Worm (Caenorhabditis elegans) whole organism, L2 larva: ENCODE measurements around the gene F44E7.4.

Experiments used
- C34F6.9 ChIP-seq: fragments of 150-350 bp; optimal IDR thresholded peaks from 2 replicates; lab custom pipeline; 2014; ENCODE audit warnings: missing biosample characterization, missing genetic modification characterization
- F13H6.1 ChIP-seq: sonication (generic microtip); optimal IDR thresholded peaks from 2 replicates; lab custom pipeline; 2016; ENCODE audit warnings: missing genetic modification characterization, missing compliant biosample characterization
- R02D3.7 ChIP-seq: fragments of 150-350 bp; optimal IDR thresholded peaks from 2 replicates; lab custom pipeline; 2014; ENCODE audit warnings: missing biosample characterization, missing genetic modification characterization
- Y55F3AM.14 ChIP-seq: fragments of 200-800 bp; sonication (Bioruptor generic); optimal IDR thresholded peaks from 2 replicates; lab custom pipeline; 2018; ENCODE audit warnings: mild to moderate bottlenecking, missing genetic modification characterization, missing compliant biosample characterization
- ZK546.5 ChIP-seq: sonication (generic microtip); optimal IDR thresholded peaks from 2 replicates; lab custom pipeline; 2017; ENCODE audit warnings: missing biosample characterization, missing genetic modification characterization
- alr-1 ChIP-seq: fragments of 150-350 bp; optimal IDR thresholded peaks from 2 replicates; lab custom pipeline; 2014; ENCODE audit warnings: missing biosample characterization, missing genetic modification characterization
- ama-1 ChIP-seq: fragments of 150-350 bp; optimal IDR thresholded peaks from 2 replicates; lab custom pipeline; 2018; ENCODE audit warnings: inconsistent platforms
- blmp-1 ChIP-seq: sonication (generic microtip); optimal IDR thresholded peaks from 2 replicates; lab custom pipeline; 2017; ENCODE audit warnings: missing genetic modification characterization, mild to moderate bottlenecking, missing compliant biosample characterization, antibody characterized with exemption, moderate library complexity; ENCODE audit not compliant: insufficient read depth
- ceh-16 ChIP-seq: fragments of 150-350 bp; optimal IDR thresholded peaks from 2 replicates; lab custom pipeline; 2014; ENCODE audit warnings: missing biosample characterization, missing genetic modification characterization
- ceh-82 ChIP-seq: fragments of 150-350 bp; optimal IDR thresholded peaks from 2 replicates; lab custom pipeline; 2014; ENCODE audit warnings: missing biosample characterization, missing genetic modification characterization
- crh-2 ChIP-seq: sonication (generic microtip); optimal IDR thresholded peaks from 2 replicates; lab custom pipeline; 2017; ENCODE audit warnings: missing biosample characterization, missing genetic modification characterization
- dmd-4 ChIP-seq: sonication (generic microtip); optimal IDR thresholded peaks from 2 replicates; lab custom pipeline; 2017; ENCODE audit warnings: missing biosample characterization, missing genetic modification characterization
- egl-27 ChIP-seq: sonication (generic microtip); optimal IDR thresholded peaks from 3 replicates; lab custom pipeline; 2017; ENCODE audit warnings: missing biosample characterization, missing genetic modification reagents, missing genetic modification characterization
- elt-3 ChIP-seq: sonication (generic microtip); optimal IDR thresholded peaks from 2 replicates; lab custom pipeline; 2017; ENCODE audit warnings: missing biosample characterization, missing genetic modification characterization
- fos-1 ChIP-seq: fragments of 150-350 bp; optimal IDR thresholded peaks from 2 replicates; lab custom pipeline; 2014; ENCODE audit warnings: missing biosample characterization, missing genetic modification characterization
- gmeb-1 ChIP-seq: fragments of 150-350 bp; optimal IDR thresholded peaks from 2 replicates; lab custom pipeline; 2014; ENCODE audit warnings: missing biosample characterization, missing genetic modification characterization
- lin-11 ChIP-seq: fragments of 150-350 bp; sonication (generic microtip); optimal IDR thresholded peaks from 2 replicates; lab custom pipeline; 2014; ENCODE audit warnings: missing biosample characterization, missing genetic modification characterization, inconsistent platforms, mixed read lengths
- lin-13 ChIP-seq: fragments of 150-350 bp; optimal IDR thresholded peaks from 2 replicates; lab custom pipeline; 2014; ENCODE audit warnings: missing biosample characterization, missing genetic modification reagents, missing genetic modification characterization
- lsy-2 ChIP-seq, 2 experiments: fragments of 150-350 bp in 1 of 2; sonication (generic microtip) in 1 of 2; optimal IDR thresholded peaks; 2 replicates each; lab custom pipeline; 2014 to 2017; ENCODE audit warnings: missing biosample characterization in 2 of 2, missing genetic modification characterization in 2 of 2
- mab-5 ChIP-seq: fragments of 150-350 bp; optimal IDR thresholded peaks from 2 replicates; lab custom pipeline; 2014; ENCODE audit warnings: missing biosample characterization, missing genetic modification characterization
- mdl-1 ChIP-seq, 2 experiments: fragments of 150-350 bp in 1 of 2; sonication (generic microtip) in 1 of 2; optimal IDR thresholded peaks; 2 replicates each; lab custom pipeline; 2017; ENCODE audit warnings: missing biosample characterization in 2 of 2, missing genetic modification characterization in 2 of 2
- nhr-11 ChIP-seq: fragments of 150-350 bp; optimal IDR thresholded peaks from 2 replicates; lab custom pipeline; 2014; ENCODE audit warnings: missing biosample characterization, missing genetic modification characterization
- nhr-129 ChIP-seq: fragments of 150-350 bp; optimal IDR thresholded peaks from 2 replicates; lab custom pipeline; 2014; ENCODE audit warnings: missing biosample characterization, missing genetic modification characterization
- nhr-21 ChIP-seq: fragments of 150-350 bp; optimal IDR thresholded peaks from 2 replicates; lab custom pipeline; 2014; ENCODE audit warnings: missing biosample characterization, missing genetic modification characterization
- nhr-237 ChIP-seq: fragments of 150-350 bp; optimal IDR thresholded peaks from 2 replicates; lab custom pipeline; 2014; ENCODE audit warnings: missing biosample characterization, missing genetic modification characterization
- nhr-6 ChIP-seq: fragments of 150-350 bp; optimal IDR thresholded peaks from 2 replicates; lab custom pipeline; 2014; ENCODE audit warnings: missing biosample characterization, missing genetic modification characterization
- peb-1 ChIP-seq: fragments of 150-350 bp; optimal IDR thresholded peaks from 2 replicates; lab custom pipeline; 2014; ENCODE audit warnings: missing biosample characterization, missing genetic modification characterization
- sem-4 ChIP-seq: fragments of 150-350 bp; optimal IDR thresholded peaks from 2 replicates; lab custom pipeline; 2014; ENCODE audit warnings: missing biosample characterization, missing genetic modification reagents, missing genetic modification characterization
- skn-1 ChIP-seq: sonication (generic microtip); optimal IDR thresholded peaks from 2 replicates; lab custom pipeline; 2017; ENCODE audit warnings: missing biosample characterization, missing genetic modification characterization
- sma-3 ChIP-seq: sonication (generic microtip); optimal IDR thresholded peaks from 2 replicates; lab custom pipeline; 2016; ENCODE audit warnings: missing genetic modification reagents, missing genetic modification characterization, missing compliant biosample characterization
- sma-9 ChIP-seq, 2 experiments: fragments of 150-350 bp in 1 of 2; sonication (generic microtip) in 1 of 2; optimal IDR thresholded peaks; 2 replicates each; lab custom pipeline; 2014 to 2016; ENCODE audit warnings: missing genetic modification characterization in 2 of 2, mild to moderate bottlenecking in 1 of 2, missing biosample characterization in 1 of 2, missing compliant biosample characterization in 1 of 2, missing genetic modification reagents in 1 of 2, moderate library complexity in 1 of 2
- unc-39 ChIP-seq: fragments of 150-350 bp; optimal IDR thresholded peaks from 2 replicates; lab custom pipeline; 2014; ENCODE audit warnings: missing biosample characterization, missing genetic modification characterization
- unc-55 ChIP-seq: fragments of 150-350 bp; sonication (generic microtip); optimal IDR thresholded peaks from 3 replicates; lab custom pipeline; 2014; ENCODE audit warnings: missing biosample characterization, missing genetic modification reagents, missing genetic modification characterization
- unc-62 ChIP-seq: fragments of 150-350 bp; optimal IDR thresholded peaks from 2 replicates; lab custom pipeline; 2014; ENCODE audit warnings: missing biosample characterization, missing genetic modification reagents, missing genetic modification characterization
- zag-1 ChIP-seq: fragments of 150-350 bp; optimal IDR thresholded peaks from 2 replicates; lab custom pipeline; 2014; ENCODE audit warnings: missing biosample characterization, missing genetic modification characterization
- ztf-1 ChIP-seq: fragments of 200-800 bp; sonication (Bioruptor generic); conservative IDR thresholded peaks from 2 replicates; pipeline ENCODE4 v1.3.6; 2022; ENCODE audit warnings: missing genetic modification characterization, missing compliant biosample characterization
- ztf-11 ChIP-seq: sonication (generic microtip); optimal IDR thresholded peaks from 2 replicates; lab custom pipeline; 2017; ENCODE audit warnings: missing biosample characterization, missing genetic modification characterization
- ztf-4 ChIP-seq: fragments of 150-350 bp; optimal IDR thresholded peaks from 2 replicates; lab custom pipeline; 2014; ENCODE audit warnings: missing biosample characterization, missing genetic modification characterization

Gene F44E7.4

DNA sequence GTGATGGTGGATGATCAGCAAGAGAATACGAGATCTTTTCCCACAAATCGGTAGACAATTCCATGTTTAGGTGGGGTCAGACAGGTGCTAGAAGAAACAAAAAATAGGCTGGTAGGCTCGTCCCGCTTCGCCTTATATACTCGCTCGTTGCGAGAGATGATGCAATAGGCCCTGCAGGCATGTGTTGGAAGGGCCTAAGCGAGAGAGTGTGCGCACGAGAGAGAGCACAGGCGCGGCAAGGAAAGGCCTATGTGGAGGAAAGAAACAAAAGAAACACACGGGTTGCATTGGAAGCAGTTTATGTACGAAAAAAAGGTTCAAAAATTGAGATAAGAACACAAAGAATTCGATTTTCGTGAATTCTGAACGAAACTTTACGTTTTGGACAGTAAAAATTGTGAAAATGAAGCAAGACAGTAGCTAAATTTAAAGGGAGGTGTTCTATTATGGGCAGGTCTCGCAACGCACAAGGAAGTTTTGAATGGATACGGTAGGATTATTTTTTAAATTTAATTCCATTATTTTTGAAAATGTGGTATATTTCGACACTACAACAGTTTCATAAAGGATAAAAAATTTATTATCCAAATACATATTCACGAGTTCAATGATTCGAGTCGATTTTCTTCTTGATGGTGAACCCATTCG lies 4.1 kb upstream of the F44E7.4 start, which contains the start of gene F44E7.5 (continued):
- peak; percentile 81 for TF ChIP-seq crh-2 (tag; lab: Kevin White, UChicago)
- TF ChIP-seq unc-62 (GFP tag; lab: Kevin White, UChicago) = no peak
- no peak for TF ChIP-seq ceh-82 (tag; lab: Kevin White, UChicago)
- TF ChIP-seq nhr-11 (tag; lab: Kevin White, UChicago) = no peak
- TF ChIP-seq ama-1 = no peak
- peak; percentile 5 to 69 for TF ChIP-seq lsy-2 (tag; optimal IDR thresholded peaks at IDR 0.05; lab: Kevin White, UChicago)
- peak; percentile 100 for TF ChIP-seq nhr-129
- no peak for TF ChIP-seq egl-27 (tag; lab: Kevin White, UChicago)
- no peak for TF ChIP-seq nhr-237
- peak; percentile 65 for TF ChIP-seq gmeb-1 (tag; lab: Kevin White, UChicago)
- peak; percentile 74 for TF ChIP-seq C34F6.9 (tag; lab: Kevin White, UChicago)
- no peak for TF ChIP-seq ZK546.5

ce11 chrV:5779984-5780383 lies 3.2 kb upstream of the F44E7.4 start:
- TF ChIP-seq sma-9 (GFP tag; optimal IDR thresholded peaks at IDR 0.05; lab: Kevin White, UChicago) (peak; percentile 43), sma-9 (tag; optimal IDR thresholded peaks at IDR 0.05; lab: Kevin White, UChicago) (no peak), unc-55 (GFP tag; lab: Kevin White, UChicago) (peak; percentile 29), gmeb-1 (tag; lab: Kevin White, UChicago) (no peak), dmd-4 (tag; lab: Kevin White, UChicago) (no peak), nhr-21 (tag; lab: Kevin White, UChicago) (no peak), C34F6.9 (tag; lab: Kevin White, UChicago) (peak; percentile 44), nhr-129 (peak; percentile 98), mdl-1 (tag; optimal IDR thresholded peaks at IDR 0.05; lab: Kevin White, UChicago) (no peak), fos-1 (tag; lab: Kevin White, UChicago) (peak; percentile 44), unc-39 (no peak), lsy-2 (tag; optimal IDR thresholded peaks at IDR 0.05; lab: Kevin White, UChicago) (peak in 1 of 2 experiments; percentile 43), blmp-1 (tag; lab: Kevin White, UChicago) (no peak), F13H6.1 (peak; percentile 34)

- no peak for TF ChIP-seq unc-55 (GFP tag; lab: Kevin White, UChicago)
- no peak for TF ChIP-seq ceh-16 (tag; lab: Kevin White, UChicago)
- no peak for TF ChIP-seq unc-39
- TF ChIP-seq sem-4 (tag; lab: Kevin White, UChicago) = no peak
- no peak for TF ChIP-seq ama-1
- TF ChIP-seq ztf-11 (tag; lab: Kevin White, UChicago) = no peak
- no peak for TF ChIP-seq fos-1 (tag; lab: Kevin White, UChicago)
- no peak for TF ChIP-seq elt-3 (tag; lab: Kevin White, UChicago)
- no peak for TF ChIP-seq R02D3.7 (tag; lab: Kevin White, UChicago)
- no peak for TF ChIP-seq ceh-82 (tag; lab: Kevin White, UChicago)
- TF ChIP-seq lin-13 = no peak
- no peak for TF ChIP-seq lin-11 (tag; lab: Kevin White, UChicago)
- no peak for TF ChIP-seq nhr-6 (tag; lab: Kevin White, UChicago)
- TF ChIP-seq crh-2 (tag; lab: Kevin White, UChicago) = no peak
- no peak for TF ChIP-seq Y55F3AM.14
- TF ChIP-seq sma-3 (GFP tag; lab: Kevin White, UChicago) = no peak
- TF ChIP-seq skn-1 (tag; lab: Kevin White, UChicago) = no peak
- TF ChIP-seq peb-1 (tag; lab: Kevin White, UChicago) = no peak
These were observed 2.6 kb downstream of the F44E7.4 start for ce11 chrV:5774137-5774536.

- no peak for TF ChIP-seq ztf-4 (tag; lab: Kevin White, UChicago)
- no peak for TF ChIP-seq sma-9 (GFP tag; optimal IDR thresholded peaks at IDR 0.05; lab: Kevin White, UChicago)
- TF ChIP-seq sma-9 (tag; optimal IDR thresholded peaks at IDR 0.05; lab: Kevin White, UChicago) = no peak
- TF ChIP-seq gmeb-1 (tag; lab: Kevin White, UChicago) = no peak
- no peak for TF ChIP-seq mdl-1 (tag; optimal IDR thresholded peaks at IDR 0.05; lab: Kevin White, UChicago)
- TF ChIP-seq nhr-6 (tag; lab: Kevin White, UChicago) = no peak
- TF ChIP-seq F13H6.1 = no peak
- TF ChIP-seq ztf-1 = no peak
- no peak for TF ChIP-seq sma-3 (GFP tag; lab: Kevin White, UChicago)
- TF ChIP-seq mab-5 (tag; lab: Kevin White, UChicago) = no peak
- no peak for TF ChIP-seq peb-1 (tag; lab: Kevin White, UChicago)
- no peak for TF ChIP-seq zag-1
- no peak for TF ChIP-seq alr-1 (tag; lab: Kevin White, UChicago)
- no peak for TF ChIP-seq skn-1 (tag; lab: Kevin White, UChicago)
- no peak for TF ChIP-seq sem-4 (tag; lab: Kevin White, UChicago)
- no peak for TF ChIP-seq Y55F3AM.14
- no peak for TF ChIP-seq crh-2 (tag; lab: Kevin White, UChicago)
- no peak for TF ChIP-seq egl-27 (tag; lab: Kevin White, UChicago)
- TF ChIP-seq blmp-1 (tag; lab: Kevin White, UChicago) = no peak
These were observed 4.2 kb downstream of the F44E7.4 start for ce11 chrV:5772503-5772902.
